Worm (Caenorhabditis elegans): ENCODE data around the gene C25F9.4.

The C25F9.4 gene

ce11 chrV:19416475-19416874 lies at the start of gene C25F9.4, which contains the start of gene C25F9.9:
C25F9.4 (minus strand) TSS chrV:19416575.
C25F9.9 (plus strand) TSS chrV:19416611.
- TF ChIP-seq pha-4 (tag; optimal IDR thresholded peaks at IDR 0.05) (no peak), flh-1 (GFP tag; optimal IDR thresholded peaks at IDR 0.05) (no peak), tbx-8 (GFP tag; optimal IDR thresholded peaks at IDR 0.05) (no peak), ceh-83 (GFP tag; optimal IDR thresholded peaks at IDR 0.05) (no peak), lin-32 (GFP tag; optimal IDR thresholded peaks at IDR 0.05) (no peak), bed-3 (GFP tag; optimal IDR thresholded peaks at IDR 0.05) (no peak), unc-120 (tag; optimal IDR thresholded peaks at IDR 0.05; ENCODE audit: poor library complexity, severe bottlenecking) (no peak), mab-5 (tag; optimal IDR thresholded peaks at IDR 0.05) (no peak), mls-2 (tag; optimal IDR thresholded peaks at IDR 0.05) (no peak), mep-1 (tag; optimal IDR thresholded peaks at IDR 0.05) (no peak)

- TF ChIP-seq hlh-1 (tag; optimal IDR thresholded peaks at IDR 0.05) (no peak), nhr-28 (tag; optimal IDR thresholded peaks at IDR 0.05) (no peak), ceh-43 (GFP tag; optimal IDR thresholded peaks at IDR 0.05) (no peak)
Observed at ce11 chrV:19462612-19463011, 46.2 kb upstream of the C25F9.4 start, which contains the start of gene Y43F8B.25. Y43F8B.25 (plus strand) TSS chrV:19462912.

- TF ChIP-seq pha-4 (tag; optimal IDR thresholded peaks at IDR 0.05) (no peak), sptf-1 (tag; optimal IDR thresholded peaks at IDR 0.05) (no peak), zip-8 (tag; optimal IDR thresholded peaks at IDR 0.05) (no peak), nhr-12 (tag; optimal IDR thresholded peaks at IDR 0.05) (no peak), nhr-2 (tag; optimal IDR thresholded peaks at IDR 0.05) (no peak), drap-1 (GFP tag; optimal IDR thresholded peaks at IDR 0.05) (no peak)
Observed at ce11 chrV:19462020-19462419, 45.6 kb upstream of the C25F9.4 start, which contains the start of gene Y43F8B.15. Y43F8B.15 (minus strand) TSS chrV:19462120.

ce11 chrV:19457120-19457519 lies 40.7 kb upstream of the C25F9.4 start, which contains the start of gene Y43F8B.24:
Y43F8B.24 (plus strand) TSS chrV:19457420.
- TF ChIP-seq snpc-4 (tag; optimal IDR thresholded peaks at IDR 0.05) (no peak), M03D4.4 (tag; optimal IDR thresholded peaks at IDR 0.05) (no peak), nhr-76 (tag; optimal IDR thresholded peaks at IDR 0.05) (no peak), lsy-2 (tag; optimal IDR thresholded peaks at IDR 0.05) (no peak), unc-120 (tag; optimal IDR thresholded peaks at IDR 0.05; ENCODE audit: poor library complexity, severe bottlenecking) (no peak), tbx-8 (GFP tag; optimal IDR thresholded peaks at IDR 0.05) (no peak), drap-1 (GFP tag; optimal IDR thresholded peaks at IDR 0.05) (no peak), ceh-43 (GFP tag; optimal IDR thresholded peaks at IDR 0.05) (no peak), nhr-28 (tag; optimal IDR thresholded peaks at IDR 0.05) (no peak)

ce11 chrV:19455650-19456049 lies 39.3 kb upstream of the C25F9.4 start, which contains the start of the genes Y43F8B.13 and Y43F8B.14:
Y43F8B.13 (plus strand) TSS chrV:19455950.
Y43F8B.14 (minus strand) TSS chrV:19455971.
- TF ChIP-seq cnd-1 (tag; optimal IDR thresholded peaks at IDR 0.05) (no peak), mls-2 (tag; optimal IDR thresholded peaks at IDR 0.05) (no peak)

ce11 chrV:19449544-19449943 lies 33.2 kb upstream of the C25F9.4 start, which contains the start of gene M04C3.5:
M04C3.5 (plus strand) TSS chrV:19449733.
- TF ChIP-seq unc-39 (tag; optimal IDR thresholded peaks at IDR 0.05) (no peak), lsy-2 (tag; optimal IDR thresholded peaks at IDR 0.05) (no peak), sptf-1 (tag; optimal IDR thresholded peaks at IDR 0.05) (no peak), flh-1 (GFP tag; optimal IDR thresholded peaks at IDR 0.05) (no peak), snpc-4 (tag; optimal IDR thresholded peaks at IDR 0.05) (no peak), ceh-39 (tag; optimal IDR thresholded peaks at IDR 0.05) (no peak), mep-1 (tag; optimal IDR thresholded peaks at IDR 0.05) (no peak), nhr-2 (tag; optimal IDR thresholded peaks at IDR 0.05) (no peak), cnd-1 (tag; optimal IDR thresholded peaks at IDR 0.05) (no peak), ceh-83 (GFP tag; optimal IDR thresholded peaks at IDR 0.05) (no peak), nhr-237 (tag; optimal IDR thresholded peaks at IDR 0.05) (no peak), tbx-8 (GFP tag; optimal IDR thresholded peaks at IDR 0.05) (no peak), elt-1 (tag; optimal IDR thresholded peaks at IDR 0.05; ENCODE audit: borderline replicate concordance, insufficient read depth) (no peak), unc-62 (GFP tag; optimal IDR thresholded peaks at IDR 0.05) (no peak), hlh-1 (tag; optimal IDR thresholded peaks at IDR 0.05) (no peak), nhr-76 (tag; optimal IDR thresholded peaks at IDR 0.05) (no peak), ztf-11 (tag; optimal IDR thresholded peaks at IDR 0.05) (no peak), zip-8 (tag; optimal IDR thresholded peaks at IDR 0.05) (no peak)
